Fruit fly (Drosophila melanogaster) whole organism: ENCODE measurements around the gene CG43321.

Source experiments
- CG8478 ChIP-seq: fragments of >200 bp; optimal IDR thresholded peaks from 2 replicates; lab custom pipeline; 2018; ENCODE audit warnings: inconsistent platforms
- Dll ChIP-seq: fragments of >200 bp; optimal IDR thresholded peaks from 2 replicates; lab custom pipeline; 2017
- pan ChIP-seq: fragments of >200 bp; optimal IDR thresholded peaks from 2 replicates; lab custom pipeline; 2017
- usp ChIP-seq: fragments of >200 bp; optimal IDR thresholded peaks from 2 replicates; lab custom pipeline; 2017; ENCODE audit warnings: missing biosample characterization, missing genetic modification characterization, mixed read lengths

- TF ChIP-seq CG8478 (lab: Kevin White, UChicago) (no peak), usp (no peak), Dll (lab: Kevin White, UChicago) (no peak), pan (lab: Kevin White, UChicago) (no peak)
These were observed 30.2 kb downstream of the CG43321 start for dm6 chr2L:7042150-7042811.
